Fruit fly (Drosophila melanogaster) whole organism, embryonic: ENCODE data around the gene CheA86a.
A peak's percentile ranks its signal among the peaks of the same experiment; 100 is the strongest.

Experiments
- Atf3 ChIP-seq: fragments of 200-800 bp; sonication (Bioruptor generic); optimal IDR thresholded peaks from 3 replicates; lab custom pipeline; 2016; ENCODE audit warnings: missing biosample characterization, missing genetic modification characterization
- Blimp-1 ChIP-seq: fragments of 200-800 bp; sonication (Bioruptor generic); optimal IDR thresholded peaks from 3 replicates; lab custom pipeline; 2018; ENCODE audit warnings: missing biosample characterization, missing genetic modification characterization, mild to moderate bottlenecking, moderate library complexity, missing genetic modification reagents
- BtbVII ChIP-seq: fragments of 200-800 bp; sonication (Bioruptor generic); optimal IDR thresholded peaks from 3 replicates; lab custom pipeline; 2017; ENCODE audit warnings: missing biosample characterization, mild to moderate bottlenecking, missing genetic modification characterization
- CG12155 ChIP-seq: fragments of 200-800 bp; sonication (Bioruptor generic); optimal IDR thresholded peaks from 3 replicates; lab custom pipeline; 2016; ENCODE audit warnings: missing biosample characterization, missing genetic modification characterization
- CG12391 ChIP-seq: fragments of 200-800 bp; sonication (Bioruptor generic); optimal IDR thresholded peaks from 3 replicates; lab custom pipeline; 2018; ENCODE audit warnings: missing biosample characterization, mild to moderate bottlenecking, missing genetic modification characterization, moderate library complexity
- CG1529 ChIP-seq: fragments of 200-800 bp; sonication (Bioruptor generic); optimal IDR thresholded peaks from 3 replicates; lab custom pipeline; 2018; ENCODE audit warnings: missing biosample characterization, missing genetic modification characterization
- CG17328 ChIP-seq: fragments of 200-800 bp; sonication (Bioruptor generic); IDR thresholded peaks from 2 replicates; pipeline ENCODE4 v1.3.6; 2022; ENCODE audit warnings: missing biosample characterization, missing genetic modification characterization
- CG18262 ChIP-seq: fragments of 200-800 bp; optimal IDR thresholded peaks from 3 replicates; lab custom pipeline; 2019; ENCODE audit warnings: missing biosample characterization, mild to moderate bottlenecking, missing genetic modification characterization, moderate library complexity
- CG18476 ChIP-seq: fragments of 200-800 bp; sonication (Bioruptor generic); optimal IDR thresholded peaks from 2 replicates; lab custom pipeline; 2016; ENCODE audit warnings: missing biosample characterization, mild to moderate bottlenecking, missing genetic modification characterization
- CG2202 ChIP-seq: fragments of 200-800 bp; sonication (Bioruptor generic); optimal IDR thresholded peaks from 2 replicates; lab custom pipeline; 2018; ENCODE audit warnings: missing biosample characterization, mild to moderate bottlenecking, missing genetic modification characterization
- CG32772 ChIP-seq: fragments of 200-800 bp; sonication (Bioruptor generic); IDR thresholded peaks from 2 replicates; pipeline ENCODE4 v1.3.6; 2022; ENCODE audit warnings: missing biosample characterization, missing genetic modification characterization
- Dad ChIP-seq: fragments of 200-800 bp; sonication (Bioruptor generic); optimal IDR thresholded peaks from 3 replicates; lab custom pipeline; 2016; ENCODE audit warnings: missing biosample characterization, missing genetic modification characterization
- Dek ChIP-seq: fragments of 200-800 bp; sonication (Bioruptor generic); optimal IDR thresholded peaks from 3 replicates; lab custom pipeline; 2019; ENCODE audit warnings: missing biosample characterization, mild to moderate bottlenecking, missing genetic modification characterization, moderate library complexity
- Dip3 ChIP-seq: fragments of 200-800 bp; sonication (Bioruptor generic); optimal IDR thresholded peaks from 3 replicates; lab custom pipeline; 2016; ENCODE audit warnings: missing biosample characterization, missing genetic modification characterization
- Dp ChIP-seq: fragments of 200-800 bp; sonication (Bioruptor generic); optimal IDR thresholded peaks from 2 replicates; lab custom pipeline; 2018; ENCODE audit warnings: missing biosample characterization, mild to moderate bottlenecking, missing genetic modification characterization, moderate library complexity
- HHEX ChIP-seq: fragments of 200-800 bp; sonication (Bioruptor generic); optimal IDR thresholded peaks from 3 replicates; lab custom pipeline; 2017; ENCODE audit warnings: missing biosample characterization, mild to moderate bottlenecking, missing genetic modification characterization, missing genetic modification reagents
- Myb ChIP-seq: fragments of 200-800 bp; sonication (Bioruptor generic); optimal IDR thresholded peaks from 2 replicates; lab custom pipeline; 2016; ENCODE audit warnings: missing biosample characterization, missing genetic modification characterization
- Neu2 ChIP-seq: fragments of 200-800 bp; sonication (Bioruptor generic); optimal IDR thresholded peaks from 3 replicates; lab custom pipeline; 2016; ENCODE audit warnings: missing biosample characterization, missing genetic modification characterization, borderline replicate concordance
- Xbp1 ChIP-seq: fragments of 200-800 bp; sonication (Bioruptor generic); optimal IDR thresholded peaks from 3 replicates; lab custom pipeline; 2016; ENCODE audit warnings: missing biosample characterization, mild to moderate bottlenecking, missing genetic modification characterization
- Xrp1 ChIP-seq: fragments of 200-800 bp; sonication (Bioruptor generic); IDR thresholded peaks from 2 replicates; pipeline ENCODE4 v1.3.6; 2022; ENCODE audit warnings: missing biosample characterization, missing genetic modification characterization
- ap ChIP-seq: fragments of 200-800 bp; sonication (Bioruptor generic); IDR thresholded peaks from 2 replicates; pipeline ENCODE4 v1.3.6; 2022; ENCODE audit warnings: missing biosample characterization, missing genetic modification characterization
- ase ChIP-seq: fragments of 200-800 bp; sonication (Bioruptor generic); IDR thresholded peaks from 3 replicates; pipeline ENCODE4 v1.3.6; 2022; ENCODE audit warnings: missing biosample characterization, missing genetic modification characterization
- cad ChIP-seq: fragments of >200 bp; optimal IDR thresholded peaks from 2 replicates; lab custom pipeline; 2017; ENCODE audit warnings: missing biosample characterization, missing genetic modification characterization
- cg ChIP-seq: fragments of 200-800 bp; sonication (Bioruptor generic); optimal IDR thresholded peaks from 3 replicates; lab custom pipeline; 2019; ENCODE audit warnings: missing biosample characterization, mild to moderate bottlenecking, missing genetic modification characterization, moderate library complexity
- dpn ChIP-seq, 2 experiments: fragments of 200-800 bp; sonication (Bioruptor generic); optimal IDR thresholded peaks; 3 replicates each; lab custom pipeline; 2016; ENCODE audit warnings: missing biosample characterization in 2 of 2, missing genetic modification characterization in 2 of 2
- ewg ChIP-seq: fragments of 200-800 bp; sonication (Bioruptor generic); optimal IDR thresholded peaks from 3 replicates; lab custom pipeline; 2017; ENCODE audit warnings: mild to moderate bottlenecking, missing biosample characterization, missing genetic modification reagents, missing genetic modification characterization
- exex ChIP-seq: fragments of 200-800 bp; sonication (Bioruptor generic); optimal IDR thresholded peaks from 4 replicates; lab custom pipeline; 2018; ENCODE audit warnings: missing biosample characterization, mild to moderate bottlenecking, missing genetic modification characterization, moderate library complexity
- gce ChIP-seq: fragments of 200-800 bp; sonication (Bioruptor generic); IDR thresholded peaks from 3 replicates; pipeline ENCODE4 v1.3.6; 2022; ENCODE audit warnings: missing biosample characterization, missing genetic modification characterization
- gro ChIP-seq: fragments of 200-800 bp; sonication (Bioruptor generic); optimal IDR thresholded peaks from 2 replicates; lab custom pipeline; 2016; ENCODE audit warnings: missing biosample characterization, missing genetic modification characterization
- hb ChIP-seq: fragments of 200-800 bp; sonication (Bioruptor generic); IDR thresholded peaks from 3 replicates; pipeline ENCODE4 v1.3.6; 2022; ENCODE audit warnings: missing biosample characterization, missing genetic modification characterization; ENCODE audit not compliant: partially characterized antibody
- lbe ChIP-seq: fragments of 200-800 bp; sonication (Bioruptor generic); optimal IDR thresholded peaks from 2 replicates; lab custom pipeline; 2016; ENCODE audit warnings: missing biosample characterization, mild to moderate bottlenecking, missing genetic modification characterization
- lmd ChIP-seq: fragments of 200-800 bp; sonication (Bioruptor generic); IDR thresholded peaks from 2 replicates; pipeline ENCODE4 v1.3.6; 2022; ENCODE audit warnings: missing biosample characterization, missing genetic modification characterization
- mam ChIP-seq: fragments of 200-800 bp; sonication (Bioruptor generic); optimal IDR thresholded peaks from 3 replicates; lab custom pipeline; 2016; ENCODE audit warnings: missing biosample characterization, missing genetic modification characterization
- mirr ChIP-seq: fragments of 200-800 bp; sonication (Bioruptor generic); optimal IDR thresholded peaks from 3 replicates; lab custom pipeline; 2018; ENCODE audit warnings: missing biosample characterization, mild to moderate bottlenecking, missing genetic modification characterization
- phol ChIP-seq: fragments of 200-800 bp; sonication (Bioruptor generic); optimal IDR thresholded peaks from 3 replicates; lab custom pipeline; 2018; ENCODE audit warnings: missing biosample characterization, mild to moderate bottlenecking, missing genetic modification characterization, moderate library complexity
- pros ChIP-seq: fragments of 200-800 bp; sonication (Bioruptor generic); optimal IDR thresholded peaks from 3 replicates; lab custom pipeline; 2019; ENCODE audit warnings: missing biosample characterization, mild to moderate bottlenecking, missing genetic modification characterization, moderate library complexity
- sd ChIP-seq: fragments of 200-800 bp; sonication (Bioruptor generic); optimal IDR thresholded peaks from 3 replicates; lab custom pipeline; 2018; ENCODE audit warnings: missing biosample characterization, mild to moderate bottlenecking, missing genetic modification characterization, moderate library complexity
- slou ChIP-seq: fragments of 200-800 bp; sonication (Bioruptor generic); optimal IDR thresholded peaks from 3 replicates; lab custom pipeline; 2016; ENCODE audit warnings: missing biosample characterization, missing genetic modification characterization
- sob ChIP-seq: fragments of 200-800 bp; sonication (Bioruptor generic); IDR thresholded peaks from 2 replicates; pipeline ENCODE4 v1.3.6; 2022; ENCODE audit warnings: missing biosample characterization, missing genetic modification characterization
- stc ChIP-seq: fragments of 200-800 bp; sonication (Bioruptor generic); IDR thresholded peaks from 2 replicates; pipeline ENCODE4 v1.3.6; 2022; ENCODE audit warnings: missing biosample characterization, missing genetic modification characterization
- sug ChIP-seq: fragments of 200-800 bp; optimal IDR thresholded peaks from 2 replicates; lab custom pipeline; 2019; ENCODE audit warnings: missing biosample characterization, mild to moderate bottlenecking, missing genetic modification characterization, moderate library complexity
- unc-4 ChIP-seq: fragments of 200-800 bp; sonication (Bioruptor generic); IDR thresholded peaks from 2 replicates; pipeline ENCODE4 v1.3.6; 2022; ENCODE audit warnings: missing biosample characterization, missing genetic modification characterization; ENCODE audit not compliant: partially characterized antibody
- wek ChIP-seq: fragments of 200-800 bp; sonication (Bioruptor generic); optimal IDR thresholded peaks from 3 replicates; lab custom pipeline; 2018; ENCODE audit warnings: missing biosample characterization, mild to moderate bottlenecking, missing genetic modification characterization, moderate library complexity

Gene CheA86a

DNA sequence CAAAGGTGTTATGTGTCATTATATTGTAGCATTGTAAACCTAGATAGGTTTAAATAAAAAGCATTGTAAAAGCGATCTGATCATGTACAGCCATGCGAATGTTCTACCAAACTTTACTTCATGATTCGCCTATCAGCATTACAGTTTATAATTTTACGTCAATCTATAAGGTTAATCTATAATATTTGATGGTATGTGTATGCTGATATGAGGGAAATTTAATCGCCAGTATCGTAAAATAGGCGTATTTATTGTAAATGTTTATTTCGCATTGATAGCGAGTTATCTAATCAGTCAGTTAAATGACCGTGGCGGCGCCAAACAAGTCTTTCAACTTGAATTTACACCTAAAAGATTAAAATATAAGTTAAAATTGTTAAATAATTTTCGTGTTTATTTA is 32.5 kb upstream of the CheA86a start (continued):
- TF ChIP-seq sug (tag; lab: Kevin White, UChicago): peak; percentile 27
- TF ChIP-seq CG18262 (tag; lab: Kevin White, UChicago): no peak
- no peak for TF ChIP-seq CG1529 (GFP tag; lab: Kevin White, UChicago)
- TF ChIP-seq lmd: no peak
- no peak for TF ChIP-seq Xrp1 (GFP tag; lab: Robert Waterston, UW)
- no peak for TF ChIP-seq stc (GFP tag; lab: Robert Waterston, UW)
- no peak for TF ChIP-seq ase
- TF ChIP-seq slou: no peak
- no peak for TF ChIP-seq ewg (GFP tag; lab: Kevin White, UChicago)
- no peak for TF ChIP-seq Dip3
- TF ChIP-seq Myb (GFP tag; lab: Kevin White, UChicago): no peak
- TF ChIP-seq Dad (GFP tag; lab: Kevin White, UChicago): no peak
- TF ChIP-seq wek (GFP tag; lab: Kevin White, UChicago): no peak
- no peak for TF ChIP-seq Neu2 (GFP tag; lab: Kevin White, UChicago)
- no peak for TF ChIP-seq cg (GFP tag; lab: Kevin White, UChicago)
- peak; percentile 68 for TF ChIP-seq sd
- no peak for TF ChIP-seq lbe
- no peak for TF ChIP-seq unc-4
- no peak for TF ChIP-seq CG12391 (tag; lab: Kevin White, UChicago)
- no peak for TF ChIP-seq CG12155 (GFP tag; lab: Kevin White, UChicago)
- TF ChIP-seq exex (tag; lab: Kevin White, UChicago): peak; percentile 91
- no peak for TF ChIP-seq HHEX (GFP tag; lab: Kevin White, UChicago)
- no peak for TF ChIP-seq gro
- no peak for TF ChIP-seq mam
- TF ChIP-seq CG2202: no peak
- TF ChIP-seq hb (GFP tag; lab: Robert Waterston, UW): no peak
- TF ChIP-seq dpn (GFP tag; optimal IDR thresholded peaks at IDR 0.05; lab: Kevin White, UChicago): no peak
- no peak for TF ChIP-seq ap

DNA sequence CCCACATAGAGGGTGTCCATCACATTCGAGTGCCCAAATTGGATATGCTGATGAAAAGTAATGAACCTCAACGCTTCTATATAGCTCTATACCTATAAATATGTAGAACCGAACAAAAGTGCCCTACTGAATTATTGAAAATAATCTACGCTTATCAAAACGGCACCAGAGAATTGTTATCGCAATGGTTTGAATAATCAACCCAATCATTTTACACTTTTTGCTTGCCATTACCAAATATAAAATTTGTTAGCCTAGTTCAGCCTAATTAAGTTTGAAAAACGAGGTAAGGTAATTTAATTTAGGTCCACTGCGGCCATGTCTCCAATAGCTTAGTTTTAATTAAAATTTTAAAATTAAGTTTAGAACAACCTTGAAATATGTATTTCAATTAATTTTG is 30.7 kb upstream of the CheA86a start:
- TF ChIP-seq mirr (GFP tag; lab: Kevin White, UChicago): peak; percentile 57
- TF ChIP-seq CG32772 (GFP tag; lab: Robert Waterston, UW): no peak
- TF ChIP-seq pros (GFP tag; lab: Kevin White, UChicago): no peak
- TF ChIP-seq CG18476: no peak
- TF ChIP-seq sob: no peak
- TF ChIP-seq CG17328: no peak
- TF ChIP-seq BtbVII: no peak
- TF ChIP-seq Blimp-1: no peak
- TF ChIP-seq Dp (GFP tag; lab: Kevin White, UChicago): no peak
- peak; percentile 62 for TF ChIP-seq exex (tag; lab: Kevin White, UChicago)
- TF ChIP-seq phol (tag; lab: Kevin White, UChicago): no peak
- no peak for TF ChIP-seq Dip3
- no peak for TF ChIP-seq gce (GFP tag; lab: Robert Waterston, UW)
- TF ChIP-seq cad (GFP tag; lab: Kevin White, UChicago): no peak
- TF ChIP-seq Dek: no peak
- no peak for TF ChIP-seq Atf3 (GFP tag; lab: Kevin White, UChicago)
- no peak for TF ChIP-seq Xbp1 (GFP tag; lab: Kevin White, UChicago)
